Worm (Caenorhabditis elegans): ENCODE measurements around the gene F26A1.1.

ce11 chrIII:4852025-4852424 is 1.7 kb downstream of the F26A1.1 start, which contains the start of gene ced-4:
- TF ChIP-seq nhr-237 (tag; optimal IDR thresholded peaks at IDR 0.05) (no peak), blmp-1 (tag; optimal IDR thresholded peaks at IDR 0.05) (no peak), cnd-1 (tag; optimal IDR thresholded peaks at IDR 0.05) (no peak), M03D4.4 (tag; optimal IDR thresholded peaks at IDR 0.05) (no peak), bed-3 (GFP tag; optimal IDR thresholded peaks at IDR 0.05) (no peak)
